Fruit fly (Drosophila melanogaster) whole organism, embryonic: ENCODE data around the gene Doc1.

ENCODE experiments used
- ATbp ChIP-seq: fragments of 200-800 bp; sonication (Bioruptor generic); optimal IDR thresholded peaks from 2 replicates; lab custom pipeline; 2017; ENCODE audit warnings: missing biosample characterization, mild to moderate bottlenecking, missing genetic modification characterization, missing genetic modification reagents
- Adf1 ChIP-seq: fragments of 200-800 bp; sonication (Bioruptor generic); IDR thresholded peaks from 2 replicates; pipeline ENCODE4 v1.3.6; 2022; ENCODE audit warnings: missing biosample characterization, missing genetic modification characterization
- Antp ChIP-seq: fragments of 200-800 bp; sonication (Bioruptor generic); optimal IDR thresholded peaks from 3 replicates; lab custom pipeline; 2016; ENCODE audit warnings: missing biosample characterization, missing genetic modification characterization
- Asciz ChIP-seq: fragments of 200-800 bp; sonication (Bioruptor generic); optimal IDR thresholded peaks from 2 replicates; lab custom pipeline; 2017; ENCODE audit warnings: missing biosample characterization, mild to moderate bottlenecking, missing genetic modification characterization, missing genetic modification reagents
- Atf3 ChIP-seq: fragments of 200-800 bp; sonication (Bioruptor generic); optimal IDR thresholded peaks from 3 replicates; lab custom pipeline; 2016; ENCODE audit warnings: missing biosample characterization, missing genetic modification characterization
- B-H2 ChIP-seq: fragments of 200-800 bp; sonication (Bioruptor generic); optimal IDR thresholded peaks from 2 replicates; lab custom pipeline; 2018; ENCODE audit warnings: missing biosample characterization, mild to moderate bottlenecking, missing genetic modification characterization
- CG10431 ChIP-seq: fragments of 200-800 bp; sonication (Bioruptor generic); optimal IDR thresholded peaks from 3 replicates; lab custom pipeline; 2018; ENCODE audit warnings: missing biosample characterization, mild to moderate bottlenecking, missing genetic modification characterization
- CG11504 ChIP-seq: fragments of 200-800 bp; sonication (Bioruptor generic); optimal IDR thresholded peaks from 3 replicates; lab custom pipeline; 2019; ENCODE audit warnings: missing biosample characterization, mild to moderate bottlenecking, missing genetic modification characterization, moderate library complexity
- CG11696 ChIP-seq: fragments of 200-800 bp; sonication (Bioruptor generic); IDR thresholded peaks from 2 replicates; pipeline ENCODE4 v1.3.6; 2022; ENCODE audit warnings: missing biosample characterization, missing genetic modification characterization
- CG12155 ChIP-seq: fragments of 200-800 bp; sonication (Bioruptor generic); optimal IDR thresholded peaks from 3 replicates; lab custom pipeline; 2016; ENCODE audit warnings: missing biosample characterization, missing genetic modification characterization
- CG15269 ChIP-seq: fragments of 200-800 bp; sonication (Bioruptor generic); optimal IDR thresholded peaks from 2 replicates; lab custom pipeline; 2018; ENCODE audit warnings: missing biosample characterization, mild to moderate bottlenecking, missing genetic modification characterization, moderate library complexity
- CG15479 ChIP-seq: fragments of 200-800 bp; sonication (Bioruptor generic); optimal IDR thresholded peaks from 3 replicates; lab custom pipeline; 2019; ENCODE audit warnings: missing biosample characterization, mild to moderate bottlenecking, missing genetic modification characterization, moderate library complexity
- CG16779 ChIP-seq: fragments of 200-800 bp; sonication (Bioruptor generic); IDR thresholded peaks from 2 replicates; pipeline ENCODE4 v1.3.6; 2022; ENCODE audit warnings: missing biosample characterization, missing genetic modification characterization
- CG16813 ChIP-seq: fragments of 200-800 bp; sonication (Bioruptor generic); IDR thresholded peaks from 3 replicates; pipeline ENCODE4 v1.3.6; 2022; ENCODE audit warnings: missing biosample characterization, missing genetic modification characterization; ENCODE audit not compliant: partially characterized antibody
- CG17361 ChIP-seq: fragments of 200-800 bp; sonication (Bioruptor generic); IDR thresholded peaks from 3 replicates; pipeline ENCODE4 v1.3.6; 2022; ENCODE audit warnings: missing biosample characterization, missing genetic modification characterization
- CG33213 ChIP-seq: fragments of 200-800 bp; sonication (Bioruptor generic); optimal IDR thresholded peaks from 3 replicates; lab custom pipeline; 2016; ENCODE audit warnings: missing biosample characterization, missing genetic modification characterization
- CG3847 ChIP-seq: fragments of 200-800 bp; sonication (Bioruptor generic); IDR thresholded peaks from 2 replicates; pipeline ENCODE4 v1.3.6; 2022; ENCODE audit warnings: missing biosample characterization, missing genetic modification characterization
- CG6654 ChIP-seq: fragments of 200-800 bp; sonication (Bioruptor generic); optimal IDR thresholded peaks from 2 replicates; lab custom pipeline; 2017; ENCODE audit warnings: missing biosample characterization, mild to moderate bottlenecking, missing genetic modification characterization
- CG7556 ChIP-seq: fragments of 200-800 bp; sonication (Bioruptor generic); optimal IDR thresholded peaks from 2 replicates; lab custom pipeline; 2017; ENCODE audit warnings: missing biosample characterization, mild to moderate bottlenecking, missing genetic modification characterization
- CG7745 ChIP-seq: fragments of 200-800 bp; sonication (Bioruptor generic); optimal IDR thresholded peaks from 2 replicates; lab custom pipeline; 2018; ENCODE audit warnings: missing biosample characterization, mild to moderate bottlenecking, missing genetic modification characterization, moderate library complexity
- CG9932 ChIP-seq: fragments of 200-800 bp; sonication (Bioruptor generic); IDR thresholded peaks from 2 replicates; pipeline ENCODE4 v1.3.6; 2022; ENCODE audit warnings: missing biosample characterization, missing genetic modification characterization
- Dfd ChIP-seq, 2 experiments: fragments of >200 bp; optimal IDR thresholded peaks; 2 replicates each; lab custom pipeline; 2017; ENCODE audit warnings: missing biosample characterization in 2 of 2, missing genetic modification characterization in 2 of 2
- Doc3 ChIP-seq: fragments of 200-800 bp; sonication (Bioruptor generic); IDR thresholded peaks from 3 replicates; pipeline ENCODE4 v1.3.6; 2022; ENCODE audit warnings: missing biosample characterization, missing genetic modification characterization; ENCODE audit not compliant: partially characterized antibody
- Ets65A ChIP-seq: fragments of 200-800 bp; sonication (Bioruptor generic); peaks from one replicate; lab custom pipeline; 2016; ENCODE audit warnings: missing biosample characterization, missing genetic modification characterization
- Jarid2 ChIP-seq: fragments of 200-800 bp; sonication (Bioruptor generic); optimal IDR thresholded peaks from 3 replicates; lab custom pipeline; 2017; ENCODE audit warnings: mild to moderate bottlenecking, missing biosample characterization, missing genetic modification reagents, missing genetic modification characterization
- MBD-R2 ChIP-seq: fragments of 200-800 bp; sonication (Bioruptor generic); IDR thresholded peaks from 2 replicates; pipeline ENCODE4 v1.3.6; 2022; ENCODE audit warnings: missing biosample characterization, missing genetic modification characterization
- Max ChIP-seq: fragments of 200-800 bp; sonication (Bioruptor generic); optimal IDR thresholded peaks from 2 replicates; lab custom pipeline; 2016; ENCODE audit warnings: missing biosample characterization, mild to moderate bottlenecking, missing genetic modification characterization
- NC2α ChIP-seq: fragments of 200-800 bp; sonication (Bioruptor generic); optimal IDR thresholded peaks from 2 replicates; lab custom pipeline; 2016; ENCODE audit warnings: missing biosample characterization, missing genetic modification characterization
- YL-1 ChIP-seq: fragments of 200-800 bp; sonication (Bioruptor generic); optimal IDR thresholded peaks from 3 replicates; lab custom pipeline; 2017; ENCODE audit warnings: missing biosample characterization, mild to moderate bottlenecking, missing genetic modification characterization
- ara ChIP-seq: fragments of 200-800 bp; sonication (Bioruptor generic); IDR thresholded peaks from 2 replicates; pipeline ENCODE4 v1.3.6; 2022; ENCODE audit warnings: missing biosample characterization, missing genetic modification characterization
- caup ChIP-seq: fragments of 200-800 bp; sonication (Bioruptor generic); optimal IDR thresholded peaks from 3 replicates; lab custom pipeline; 2017; ENCODE audit warnings: missing biosample characterization, mild to moderate bottlenecking, missing genetic modification characterization, moderate library complexity; ENCODE audit not compliant: severe bottlenecking
- dati ChIP-seq: fragments of 200-800 bp; sonication (Bioruptor generic); IDR thresholded peaks from 2 replicates; pipeline ENCODE4 v1.3.6; 2022; ENCODE audit warnings: missing biosample characterization, missing genetic modification characterization
- dimm ChIP-seq: fragments of 200-800 bp; sonication (Bioruptor generic); IDR thresholded peaks from 2 replicates; pipeline ENCODE4 v1.3.6; 2022; ENCODE audit warnings: missing biosample characterization, missing genetic modification characterization
- dm ChIP-seq: fragments of 200-800 bp; sonication (Bioruptor generic); optimal IDR thresholded peaks from 3 replicates; lab custom pipeline; 2016; ENCODE audit warnings: missing biosample characterization, missing genetic modification characterization
- dmrt11E ChIP-seq: fragments of 200-800 bp; sonication (Bioruptor generic); optimal IDR thresholded peaks from 3 replicates; lab custom pipeline; 2018; ENCODE audit warnings: missing biosample characterization, mild to moderate bottlenecking, missing genetic modification characterization, moderate library complexity
- eyg ChIP-seq: fragments of 200-800 bp; sonication (Bioruptor generic); optimal IDR thresholded peaks from 3 replicates; lab custom pipeline; 2016; ENCODE audit warnings: missing biosample characterization, missing genetic modification characterization
- ind ChIP-seq: fragments of 200-800 bp; sonication (Bioruptor generic); optimal IDR thresholded peaks from 3 replicates; lab custom pipeline; 2016; ENCODE audit warnings: missing biosample characterization, missing genetic modification characterization
- lab ChIP-seq: fragments of 200-800 bp; sonication (Bioruptor generic); optimal IDR thresholded peaks from 3 replicates; lab custom pipeline; 2017; ENCODE audit warnings: missing biosample characterization, missing genetic modification characterization, mild to moderate bottlenecking, moderate library complexity, missing genetic modification reagents
- luna ChIP-seq: fragments of 200-800 bp; sonication (Bioruptor generic); optimal IDR thresholded peaks from 2 replicates; lab custom pipeline; 2016; ENCODE audit warnings: missing biosample characterization, missing genetic modification characterization
- mld ChIP-seq: fragments of 200-800 bp; sonication (Bioruptor generic); IDR thresholded peaks from 3 replicates; pipeline ENCODE4 v1.3.6; 2022; ENCODE audit warnings: missing biosample characterization, missing genetic modification characterization; ENCODE audit not compliant: partially characterized antibody
- nerfin-1 ChIP-seq: fragments of 200-800 bp; sonication (Bioruptor generic); optimal IDR thresholded peaks from 3 replicates; lab custom pipeline; 2019; ENCODE audit warnings: missing biosample characterization, mild to moderate bottlenecking, missing genetic modification characterization, moderate library complexity
- pum ChIP-seq: fragments of 200-800 bp; sonication (Bioruptor generic); optimal IDR thresholded peaks from 2 replicates; lab custom pipeline; 2016; ENCODE audit warnings: missing biosample characterization, missing genetic modification characterization
- scrt ChIP-seq: fragments of 200-800 bp; sonication (Bioruptor generic); optimal IDR thresholded peaks from 2 replicates; lab custom pipeline; 2018; ENCODE audit warnings: missing biosample characterization, mild to moderate bottlenecking, missing genetic modification characterization, moderate library complexity
- sens-2 ChIP-seq: fragments of 200-800 bp; sonication (Bioruptor generic); IDR thresholded peaks from 2 replicates; pipeline ENCODE4 v1.3.6; 2022; ENCODE audit warnings: missing biosample characterization, missing genetic modification characterization
- seq ChIP-seq: fragments of 200-800 bp; sonication (Bioruptor generic); IDR thresholded peaks from 2 replicates; pipeline ENCODE4 v1.3.6; 2022; ENCODE audit warnings: missing biosample characterization, missing genetic modification characterization
- slp2 ChIP-seq: fragments of 200-800 bp; sonication (Bioruptor generic); optimal IDR thresholded peaks from 2 replicates; lab custom pipeline; 2016; ENCODE audit warnings: missing biosample characterization, missing genetic modification characterization
- so ChIP-seq: fragments of 200-800 bp; sonication (Bioruptor generic); IDR thresholded peaks from 3 replicates; pipeline ENCODE4 v1.3.6; 2022; ENCODE audit warnings: missing biosample characterization, missing genetic modification characterization
- ssp ChIP-seq: fragments of 200-800 bp; sonication (Bioruptor generic); IDR thresholded peaks from 2 replicates; pipeline ENCODE4 v1.3.6; 2022; ENCODE audit warnings: missing biosample characterization, missing genetic modification characterization
- trem ChIP-seq: fragments of 200-800 bp; optimal IDR thresholded peaks from 3 replicates; lab custom pipeline; 2019; ENCODE audit warnings: missing biosample characterization, mild to moderate bottlenecking, missing genetic modification characterization, moderate library complexity
- twi ChIP-seq: fragments of 200-800 bp; optimal IDR thresholded peaks from 2 replicates; lab custom pipeline; 2019; ENCODE audit warnings: missing biosample characterization, mild to moderate bottlenecking, missing genetic modification characterization, moderate library complexity
- vfl ChIP-seq: fragments of 200-800 bp; sonication (Bioruptor generic); optimal IDR thresholded peaks from 2 replicates; lab custom pipeline; 2016; ENCODE audit warnings: missing biosample characterization, missing genetic modification characterization
- zen ChIP-seq: fragments of 200-800 bp; sonication (Bioruptor generic); optimal IDR thresholded peaks from 3 replicates; lab custom pipeline; 2018; ENCODE audit warnings: missing biosample characterization, mild to moderate bottlenecking, missing genetic modification characterization, moderate library complexity

The Doc1 gene

DNA sequence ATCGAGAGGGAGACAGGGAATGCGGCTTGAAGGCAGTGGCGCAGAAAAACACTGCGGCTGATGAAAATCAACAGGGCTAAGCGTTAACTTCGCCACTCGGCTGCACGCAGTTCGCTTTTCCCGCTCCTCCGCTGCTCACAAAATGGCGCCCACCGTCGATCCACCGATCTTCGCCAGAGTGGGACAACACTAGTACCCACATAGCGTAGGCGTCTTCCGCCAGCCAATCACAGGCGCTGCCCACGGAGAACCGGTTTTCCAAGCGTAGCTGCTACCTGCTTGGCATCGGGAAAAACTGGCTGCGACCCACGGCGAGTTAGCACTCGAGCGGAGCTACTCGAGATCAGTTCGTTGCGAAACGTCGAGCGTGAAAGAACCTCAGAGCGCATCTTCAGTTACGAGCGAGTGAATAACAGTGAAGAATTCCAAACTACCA is at the start of gene Doc1 (continued):
- no peak for TF ChIP-seq scrt (GFP tag; lab: Kevin White, UChicago)
- peak; percentile 25 for TF ChIP-seq vfl (GFP tag; lab: Kevin White, UChicago)
- TF ChIP-seq YL-1 (GFP tag; lab: Kevin White, UChicago) = no peak
- TF ChIP-seq B-H2 = no peak
- TF ChIP-seq dimm (GFP tag; lab: Robert Waterston, UW) = no peak
- TF ChIP-seq lab = no peak
- TF ChIP-seq Jarid2 (GFP tag; lab: Kevin White, UChicago) = peak; percentile 73
- TF ChIP-seq mld (GFP tag; lab: Robert Waterston, UW) = no peak
- TF ChIP-seq Ets65A (GFP tag; lab: Kevin White, UChicago) = no peak
- TF ChIP-seq so = no peak
- TF ChIP-seq CG10431 (GFP tag; lab: Kevin White, UChicago) = no peak
- TF ChIP-seq Atf3 = no peak
- no peak for TF ChIP-seq Max (GFP tag; lab: Kevin White, UChicago)
- TF ChIP-seq seq (GFP tag; lab: Robert Waterston, UW) = no peak
- TF ChIP-seq NC2α (GFP tag; lab: Kevin White, UChicago) = no peak
- TF ChIP-seq CG11504 (tag; lab: Kevin White, UChicago) = no peak
- TF ChIP-seq eyg (GFP tag; lab: Kevin White, UChicago) = no peak
- no peak for TF ChIP-seq CG15269 (tag; lab: Kevin White, UChicago)
- TF ChIP-seq CG6654 (GFP tag; lab: Kevin White, UChicago) = no peak
- TF ChIP-seq CG11696 (GFP tag; lab: Robert Waterston, UW) = no peak
- TF ChIP-seq CG7556 (GFP tag; lab: Kevin White, UChicago) = no peak
- no peak for TF ChIP-seq ind (GFP tag; lab: Kevin White, UChicago)
- TF ChIP-seq CG15479 (GFP tag; lab: Kevin White, UChicago) = peak; percentile 78
- TF ChIP-seq zen (tag; lab: Kevin White, UChicago) = peak; percentile 21
- no peak for TF ChIP-seq trem (tag; lab: Kevin White, UChicago)
- no peak for TF ChIP-seq ATbp (GFP tag; lab: Kevin White, UChicago)
- no peak for TF ChIP-seq MBD-R2
- no peak for TF ChIP-seq CG12155 (GFP tag; lab: Kevin White, UChicago)
- no peak for TF ChIP-seq luna (GFP tag; lab: Kevin White, UChicago)
- no peak for TF ChIP-seq dmrt11E (tag; lab: Kevin White, UChicago)
- no peak for TF ChIP-seq pum
- TF ChIP-seq CG33213 = no peak
- TF ChIP-seq caup (GFP tag; lab: Kevin White, UChicago) = no peak
- no peak for TF ChIP-seq ssp (GFP tag; lab: Robert Waterston, UW)
- TF ChIP-seq CG17361 (GFP tag; lab: Robert Waterston, UW) = no peak
- TF ChIP-seq Antp (GFP tag; lab: Kevin White, UChicago) = no peak
- no peak for TF ChIP-seq dati (GFP tag; lab: Robert Waterston, UW)
- TF ChIP-seq Doc3 (GFP tag; lab: Robert Waterston, UW) = no peak
- no peak for TF ChIP-seq CG7745 (tag; lab: Kevin White, UChicago)
- no peak for TF ChIP-seq CG9932
- TF ChIP-seq dm = no peak
- TF ChIP-seq nerfin-1 (tag; lab: Kevin White, UChicago) = no peak
- peak; percentile 11 for TF ChIP-seq twi
- no peak for TF ChIP-seq Dfd (GFP tag; optimal IDR thresholded peaks at IDR 0.05; lab: Kevin White, UChicago)
- TF ChIP-seq ara (GFP tag; lab: Robert Waterston, UW) = no peak
- TF ChIP-seq CG16813 (GFP tag; lab: Robert Waterston, UW) = peak; percentile 27; the same call in 1 of the 3 replicates
- TF ChIP-seq slp2 (GFP tag; lab: Kevin White, UChicago) = no peak
- TF ChIP-seq CG16779 (GFP tag; lab: Robert Waterston, UW) = no peak
- TF ChIP-seq Adf1 (GFP tag; lab: Robert Waterston, UW) = peak; percentile 50
- no peak for TF ChIP-seq sens-2
- TF ChIP-seq CG3847 (GFP tag; lab: Robert Waterston, UW) = no peak
- no peak for TF ChIP-seq Asciz (GFP tag; lab: Kevin White, UChicago)
